Fruit fly (Drosophila melanogaster): ENCODE measurements around the gene Amnionless.
A peak's percentile ranks its signal among the peaks of the same experiment; 100 is the strongest.

Amnionless gene

DNA sequence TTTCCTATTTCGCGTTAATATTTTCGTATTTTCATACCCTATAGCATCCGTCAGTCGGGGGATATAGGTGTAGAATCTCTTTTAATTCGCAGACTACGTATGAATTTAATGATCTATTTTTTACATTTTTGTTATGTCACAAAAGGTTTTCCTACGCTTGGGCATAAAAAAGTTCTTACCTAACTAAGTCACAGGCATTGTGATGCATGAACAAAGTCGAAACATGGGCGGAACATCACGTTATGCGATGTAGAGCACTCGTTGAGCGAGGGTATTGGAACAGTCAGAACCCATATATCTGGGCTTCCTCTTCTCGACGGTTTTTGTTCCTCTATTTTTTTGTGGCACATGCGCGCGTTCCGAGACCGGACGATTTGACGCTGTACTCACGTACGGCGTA, 20.2 kb upstream of the Amnionless start (continued):
- TF ChIP-seq CG18619 (GFP tag; optimal IDR thresholded peaks at IDR 0.05): no peak
- TF ChIP-seq trem (tag; optimal IDR thresholded peaks at IDR 0.05): no peak
- TF ChIP-seq jing (GFP tag; optimal IDR thresholded peaks at IDR 0.05): no peak
- no peak for TF ChIP-seq CG2875 (GFP tag; optimal IDR thresholded peaks at IDR 0.05)
- no peak for TF ChIP-seq Myb (GFP tag; optimal IDR thresholded peaks at IDR 0.05)
- no peak for TF ChIP-seq so (GFP tag; IDR thresholded peaks at IDR 0.05)
- no peak for TF ChIP-seq Vsx1 (GFP tag; optimal IDR thresholded peaks at IDR 0.05)
- no peak for TF ChIP-seq p53 (GFP tag; optimal IDR thresholded peaks at IDR 0.05)
- TF ChIP-seq gsb-n (tag; optimal IDR thresholded peaks at IDR 0.05): no peak
- TF ChIP-seq Mad (GFP tag; optimal IDR thresholded peaks at IDR 0.05): no peak
- peak; percentile 19 for TF ChIP-seq Meics (GFP tag; optimal IDR thresholded peaks at IDR 0.05)
- no peak for TF ChIP-seq esg (GFP tag; conservative IDR thresholded peaks at IDR 0.05)
- no peak for TF ChIP-seq bab2 (GFP tag; optimal IDR thresholded peaks at IDR 0.05)
- TF ChIP-seq CG10959 (GFP tag; IDR thresholded peaks at IDR 0.05): no peak
- no peak for TF ChIP-seq crol (GFP tag; IDR thresholded peaks at IDR 0.05)
- TF ChIP-seq Mes4 (GFP tag; optimal IDR thresholded peaks at IDR 0.05): no peak
- TF ChIP-seq lov (optimal IDR thresholded peaks at IDR 0.05): no peak
- no peak for TF ChIP-seq lov (GFP tag; IDR thresholded peaks at IDR 0.05)
- no peak for TF ChIP-seq cad (GFP tag; optimal IDR thresholded peaks at IDR 0.05)
- no peak for TF ChIP-seq CG14965 (GFP tag; optimal IDR thresholded peaks at IDR 0.05; ENCODE audit: borderline replicate concordance)
- no peak for TF ChIP-seq gcm (GFP tag; optimal IDR thresholded peaks at IDR 0.05)
- TF ChIP-seq CG15073 (GFP tag; optimal IDR thresholded peaks at IDR 0.05): no peak
- TF ChIP-seq CG8944 (GFP tag; optimal IDR thresholded peaks at IDR 0.05): no peak
- TF ChIP-seq dmrt99B (tag; optimal IDR thresholded peaks at IDR 0.05): peak; percentile 18
- TF ChIP-seq CG34224 (GFP tag; IDR thresholded peaks at IDR 0.05; ENCODE audit: partially characterized antibody): no peak
- no peak for TF ChIP-seq Abd-B (GFP tag; optimal IDR thresholded peaks at IDR 0.05)
- no peak for TF ChIP-seq gfzf (GFP tag; optimal IDR thresholded peaks at IDR 0.05)
- TF ChIP-seq zen2 (GFP tag; IDR thresholded peaks at IDR 0.05; ENCODE audit: partially characterized antibody): no peak
- no peak for TF ChIP-seq CG16779 (GFP tag; IDR thresholded peaks at IDR 0.05)
- TF ChIP-seq CG4404 (GFP tag; IDR thresholded peaks at IDR 0.05): no peak
- no peak for TF ChIP-seq prd (optimal IDR thresholded peaks at IDR 0.05)
- no peak; the same call in 2 of the 3 replicates for TF ChIP-seq prd (GFP tag; IDR thresholded peaks at IDR 0.05)
- TF ChIP-seq inv (GFP tag; IDR thresholded peaks at IDR 0.05; ENCODE audit: partially characterized antibody): no peak
- peak; percentile 12 for TF ChIP-seq CG17359 (tag; optimal IDR thresholded peaks at IDR 0.05)
- no peak for TF ChIP-seq H15 (GFP tag; IDR thresholded peaks at IDR 0.05)
- TF ChIP-seq zen (tag; optimal IDR thresholded peaks at IDR 0.05): no peak
- no peak for TF ChIP-seq CG42726 (GFP tag; IDR thresholded peaks at IDR 0.05; ENCODE audit: partially characterized antibody)
- TF ChIP-seq bsh (GFP tag; optimal IDR thresholded peaks at IDR 0.05): no peak
- peak; percentile 29; the same call in 1 of the 2 replicates for TF ChIP-seq CG9932 (GFP tag; IDR thresholded peaks at IDR 0.05)
- no peak for TF ChIP-seq CG12071 (GFP tag; optimal IDR thresholded peaks at IDR 0.05)
- no peak for TF ChIP-seq br (optimal IDR thresholded peaks at IDR 0.05)
- no peak for TF ChIP-seq TFAM (GFP tag; optimal IDR thresholded peaks at IDR 0.05)
- TF ChIP-seq grau (tag; optimal IDR thresholded peaks at IDR 0.05): peak; percentile 23
- TF ChIP-seq tio (GFP tag; optimal IDR thresholded peaks at IDR 0.05): peak; percentile 30
- TF ChIP-seq dan (GFP tag; IDR thresholded peaks at IDR 0.05): no peak
- TF ChIP-seq Xrp1 (GFP tag; IDR thresholded peaks at IDR 0.05): 0 out of 2 replicates have a peak, but pooled peaks have one; percentile 28
- TF ChIP-seq CG1603 (tag; optimal IDR thresholded peaks at IDR 0.05): no peak
- no peak for TF ChIP-seq CG3726 (GFP tag; IDR thresholded peaks at IDR 0.05)
- TF ChIP-seq stwl (tag; optimal IDR thresholded peaks at IDR 0.05): no peak
- TF ChIP-seq Med (GFP tag): peak; percentile 80
- no peak for TF ChIP-seq CG4424 (GFP tag; optimal IDR thresholded peaks at IDR 0.05)
- no peak for TF ChIP-seq Doc3 (GFP tag; IDR thresholded peaks at IDR 0.05; ENCODE audit: partially characterized antibody)
